Fruit fly (Drosophila melanogaster) whole organism, prepupa: Measurements from ENCODE around the gene Rfx.

Experiments
- CG10631 ChIP-seq: fragments of 200-800 bp; sonication (Bioruptor generic); optimal IDR thresholded peaks from 2 replicates; lab custom pipeline; 2016; ENCODE audit warnings: missing biosample characterization, missing genetic modification characterization
- CG10669 ChIP-seq: fragments of 200-800 bp; sonication (Bioruptor generic); optimal IDR thresholded peaks from 3 replicates; lab custom pipeline; 2018; ENCODE audit warnings: missing biosample characterization, mild to moderate bottlenecking, missing genetic modification characterization, moderate library complexity
- CG11294 ChIP-seq: fragments of 200-800 bp; sonication (Bioruptor generic); IDR thresholded peaks from 2 replicates; pipeline ENCODE4 v1.3.6; 2022; ENCODE audit warnings: missing biosample characterization, missing genetic modification characterization
- CG11762 ChIP-seq: fragments of 200-800 bp; sonication (Bioruptor generic); optimal IDR thresholded peaks from 3 replicates; lab custom pipeline; 2016; ENCODE audit warnings: missing biosample characterization, missing genetic modification characterization; ENCODE audit not compliant: insufficient read depth
- CG15336 ChIP-seq: fragments of 200-800 bp; sonication (Bioruptor generic); IDR thresholded peaks from 2 replicates; pipeline ENCODE4 v1.3.6; 2022; ENCODE audit warnings: missing biosample characterization, missing genetic modification characterization
- CG1621 ChIP-seq: fragments of 200-800 bp; sonication (Bioruptor generic); optimal IDR thresholded peaks from 3 replicates; lab custom pipeline; 2018; ENCODE audit warnings: missing biosample characterization, mild to moderate bottlenecking, missing genetic modification characterization
- CG16779 ChIP-seq: fragments of 200-800 bp; sonication (Bioruptor generic); optimal IDR thresholded peaks from 3 replicates; lab custom pipeline; 2017; ENCODE audit warnings: missing biosample characterization, mild to moderate bottlenecking, missing genetic modification characterization
- CG3032 ChIP-seq: fragments of 200-800 bp; optimal IDR thresholded peaks from 2 replicates; lab custom pipeline; 2019; ENCODE audit warnings: missing biosample characterization, mild to moderate bottlenecking, missing genetic modification characterization, moderate library complexity
- CG32006 ChIP-seq: fragments of 200-800 bp; sonication (Bioruptor generic); optimal IDR thresholded peaks from 3 replicates; lab custom pipeline; 2017; ENCODE audit warnings: missing biosample characterization, mild to moderate bottlenecking, missing genetic modification characterization
- CG34406 ChIP-seq: fragments of 200-800 bp; sonication (Bioruptor generic); optimal IDR thresholded peaks from 3 replicates; lab custom pipeline; 2016; ENCODE audit warnings: missing biosample characterization, missing genetic modification characterization
- CG4318 ChIP-seq: fragments of 200-800 bp; sonication (Bioruptor generic); optimal IDR thresholded peaks from 3 replicates; lab custom pipeline; 2017; ENCODE audit warnings: missing biosample characterization, mild to moderate bottlenecking, missing genetic modification characterization
- CG6163 ChIP-seq: fragments of 200-800 bp; sonication (Bioruptor generic); IDR thresholded peaks from 3 replicates; pipeline ENCODE4 v1.3.6; 2022; ENCODE audit warnings: missing biosample characterization, missing genetic modification characterization
- CG6276 ChIP-seq: fragments of 200-800 bp; sonication (Bioruptor generic); optimal IDR thresholded peaks from 2 replicates; lab custom pipeline; 2017; ENCODE audit warnings: missing biosample characterization, mild to moderate bottlenecking, missing genetic modification characterization
- CG6792 ChIP-seq: fragments of 200-800 bp; sonication (Bioruptor generic); optimal IDR thresholded peaks from 3 replicates; lab custom pipeline; 2016; ENCODE audit warnings: missing biosample characterization, missing genetic modification characterization
- CG6854 ChIP-seq: fragments of 200-800 bp; sonication (Bioruptor generic); optimal IDR thresholded peaks from 2 replicates; lab custom pipeline; 2017; ENCODE audit warnings: missing biosample characterization, mild to moderate bottlenecking, missing genetic modification characterization
- CG7368 ChIP-seq: fragments of 200-800 bp; sonication (Bioruptor generic); optimal IDR thresholded peaks from 3 replicates; lab custom pipeline; 2016; ENCODE audit warnings: missing biosample characterization, missing genetic modification characterization
- CG8119 ChIP-seq: fragments of 200-800 bp; sonication (Bioruptor generic); IDR thresholded peaks from 3 replicates; pipeline ENCODE4 v1.3.6; 2022; ENCODE audit warnings: missing biosample characterization, missing genetic modification characterization
- CG8319 ChIP-seq: fragments of 200-800 bp; sonication (Bioruptor generic); optimal IDR thresholded peaks from 3 replicates; lab custom pipeline; 2016; ENCODE audit warnings: missing biosample characterization, missing genetic modification characterization
- CG8632 ChIP-seq: fragments of 200-800 bp; sonication (Bioruptor generic); optimal IDR thresholded peaks from 3 replicates; lab custom pipeline; 2016; ENCODE audit warnings: missing biosample characterization, missing genetic modification characterization
- CG9139 ChIP-seq: fragments of 200-800 bp; sonication (Bioruptor generic); optimal IDR thresholded peaks from 3 replicates; lab custom pipeline; 2017; ENCODE audit warnings: missing biosample characterization, mild to moderate bottlenecking, missing genetic modification characterization
- Eip75B ChIP-seq: fragments of 200-800 bp; sonication (Bioruptor generic); optimal IDR thresholded peaks from 3 replicates; lab custom pipeline; 2016; ENCODE audit warnings: missing biosample characterization, missing genetic modification characterization
- Eip93F ChIP-seq: fragments of 200-800 bp; sonication (Bioruptor generic); optimal IDR thresholded peaks from 2 replicates; lab custom pipeline; 2016; ENCODE audit warnings: missing biosample characterization, mild to moderate bottlenecking, missing genetic modification characterization
- Ets21C ChIP-seq: fragments of 200-800 bp; sonication (Bioruptor generic); optimal IDR thresholded peaks from 3 replicates; lab custom pipeline; 2016; ENCODE audit warnings: missing biosample characterization, missing genetic modification characterization
- Ets96B ChIP-seq: fragments of 200-800 bp; optimal IDR thresholded peaks from 2 replicates; lab custom pipeline; 2019; ENCODE audit warnings: missing biosample characterization, mild to moderate bottlenecking, missing genetic modification characterization, moderate library complexity
- Gug ChIP-seq: fragments of 200-800 bp; sonication (Bioruptor generic); IDR thresholded peaks from 2 replicates; pipeline ENCODE4 v1.3.6; 2022; ENCODE audit warnings: missing biosample characterization, missing genetic modification characterization
- Hr38 ChIP-seq: sonication (Bioruptor generic); optimal IDR thresholded peaks from 2 replicates; lab custom pipeline; 2016; ENCODE audit warnings: missing biosample characterization, missing genetic modification characterization
- Hr39 ChIP-seq: fragments of 200-800 bp; sonication (Bioruptor generic); optimal IDR thresholded peaks from 2 replicates; lab custom pipeline; 2016; ENCODE audit warnings: missing biosample characterization, missing genetic modification characterization
- Lpt ChIP-seq: fragments of 200-800 bp; sonication (Bioruptor generic); optimal IDR thresholded peaks from 3 replicates; lab custom pipeline; 2016; ENCODE audit warnings: missing biosample characterization, missing genetic modification characterization
- Met ChIP-seq: fragments of 200-800 bp; sonication (Bioruptor generic); optimal IDR thresholded peaks from 3 replicates; lab custom pipeline; 2016; ENCODE audit warnings: missing biosample characterization, missing genetic modification characterization
- OdsH ChIP-seq: fragments of 200-800 bp; sonication (Bioruptor generic); optimal IDR thresholded peaks from 3 replicates; lab custom pipeline; 2016; ENCODE audit warnings: missing biosample characterization, missing genetic modification characterization
- Smox ChIP-seq: fragments of 200-800 bp; sonication (Bioruptor generic); optimal IDR thresholded peaks from 3 replicates; lab custom pipeline; 2016; ENCODE audit warnings: missing biosample characterization, missing genetic modification characterization
- Sox102F ChIP-seq: fragments of 200-800 bp; sonication (Bioruptor generic); optimal IDR thresholded peaks from 2 replicates; lab custom pipeline; 2016; ENCODE audit warnings: missing biosample characterization, mild to moderate bottlenecking, missing genetic modification characterization
- Sox14 ChIP-seq: fragments of 200-800 bp; sonication (Bioruptor generic); optimal IDR thresholded peaks from 3 replicates; lab custom pipeline; 2016; ENCODE audit warnings: missing biosample characterization, missing genetic modification characterization
- Sox15 ChIP-seq: fragments of 200-800 bp; sonication (Bioruptor generic); optimal IDR thresholded peaks from 3 replicates; lab custom pipeline; 2016; ENCODE audit warnings: missing biosample characterization, missing genetic modification characterization
- acj6 ChIP-seq: fragments of 200-800 bp; sonication (Bioruptor generic); optimal IDR thresholded peaks from 3 replicates; lab custom pipeline; 2016; ENCODE audit warnings: missing biosample characterization, missing genetic modification characterization
- cyc ChIP-seq: fragments of 200-800 bp; sonication (Bioruptor generic); optimal IDR thresholded peaks from 3 replicates; lab custom pipeline; 2016; ENCODE audit warnings: missing biosample characterization, missing genetic modification characterization
- dac ChIP-seq: fragments of 200-800 bp; sonication (Bioruptor generic); optimal IDR thresholded peaks from 2 replicates; lab custom pipeline; 2017; ENCODE audit warnings: missing biosample characterization, mild to moderate bottlenecking, missing genetic modification characterization
- dsx ChIP-seq: fragments of 200-800 bp; optimal IDR thresholded peaks from 3 replicates; lab custom pipeline; 2019; ENCODE audit warnings: missing biosample characterization, mild to moderate bottlenecking, missing genetic modification characterization, moderate library complexity; ENCODE audit not compliant: poor library complexity, severe bottlenecking
- eg ChIP-seq: fragments of 200-800 bp; sonication (Bioruptor generic); IDR thresholded peaks from 3 replicates; pipeline ENCODE4 v1.3.6; 2022; ENCODE audit warnings: missing biosample characterization, missing genetic modification characterization
- esn ChIP-seq: fragments of 200-800 bp; sonication (Bioruptor generic); optimal IDR thresholded peaks from 2 replicates; lab custom pipeline; 2016; ENCODE audit warnings: missing biosample characterization, mild to moderate bottlenecking, missing genetic modification characterization, moderate library complexity
- fd59A ChIP-seq: fragments of 200-800 bp; sonication (Bioruptor generic); optimal IDR thresholded peaks from 2 replicates; lab custom pipeline; 2017; ENCODE audit warnings: missing biosample characterization, mild to moderate bottlenecking, missing genetic modification characterization, missing genetic modification reagents
- fd85E ChIP-seq: fragments of 200-800 bp; sonication (Bioruptor generic); optimal IDR thresholded peaks from 3 replicates; lab custom pipeline; 2016; ENCODE audit warnings: missing biosample characterization, missing genetic modification characterization
- fkh ChIP-seq: fragments of 200-800 bp; sonication (Bioruptor generic); optimal IDR thresholded peaks from 3 replicates; lab custom pipeline; 2017; ENCODE audit warnings: missing biosample characterization, mild to moderate bottlenecking, missing genetic modification characterization, moderate library complexity
- lz ChIP-seq: fragments of 200-800 bp; sonication (Bioruptor generic); optimal IDR thresholded peaks from 3 replicates; lab custom pipeline; 2016; ENCODE audit warnings: missing biosample characterization, missing genetic modification characterization
- pdm3 ChIP-seq: fragments of 200-800 bp; sonication (Bioruptor generic); optimal IDR thresholded peaks from 3 replicates; lab custom pipeline; 2016; ENCODE audit warnings: missing biosample characterization, missing genetic modification characterization
- salr ChIP-seq, 2 experiments: fragments of 200-800 bp; sonication (Bioruptor generic); optimal IDR thresholded peaks; 3 replicates each; lab custom pipeline; 2016 to 2018; ENCODE audit warnings: missing biosample characterization in 2 of 2, missing genetic modification characterization in 2 of 2, mild to moderate bottlenecking in 1 of 2
- spab ChIP-seq: fragments of 200-800 bp; sonication (Bioruptor generic); optimal IDR thresholded peaks from 2 replicates; lab custom pipeline; 2017; ENCODE audit warnings: missing biosample characterization, mild to moderate bottlenecking, missing genetic modification characterization, missing genetic modification reagents
- ss ChIP-seq, 2 experiments: fragments of 200-800 bp; sonication (Bioruptor generic); optimal IDR thresholded peaks; 2 replicates in 1 of 2; 3 replicates in 1 of 2; lab custom pipeline; 2017 to 2018; ENCODE audit warnings: mild to moderate bottlenecking in 2 of 2, missing biosample characterization in 2 of 2, missing genetic modification characterization in 2 of 2, moderate library complexity in 1 of 2
- svp ChIP-seq: fragments of 200-800 bp; sonication (Bioruptor generic); peaks from one replicate; lab custom pipeline; 2016; ENCODE audit warnings: missing biosample characterization, missing genetic modification characterization
- topi ChIP-seq: fragments of 200-800 bp; sonication (Bioruptor generic); optimal IDR thresholded peaks from 3 replicates; lab custom pipeline; 2016; ENCODE audit warnings: missing biosample characterization, missing genetic modification characterization
- vri ChIP-seq: fragments of 200-800 bp; sonication (Bioruptor generic); optimal IDR thresholded peaks from 3 replicates; lab custom pipeline; 2016; ENCODE audit warnings: missing biosample characterization, mild to moderate bottlenecking, missing genetic modification characterization

Gene Rfx

DNA sequence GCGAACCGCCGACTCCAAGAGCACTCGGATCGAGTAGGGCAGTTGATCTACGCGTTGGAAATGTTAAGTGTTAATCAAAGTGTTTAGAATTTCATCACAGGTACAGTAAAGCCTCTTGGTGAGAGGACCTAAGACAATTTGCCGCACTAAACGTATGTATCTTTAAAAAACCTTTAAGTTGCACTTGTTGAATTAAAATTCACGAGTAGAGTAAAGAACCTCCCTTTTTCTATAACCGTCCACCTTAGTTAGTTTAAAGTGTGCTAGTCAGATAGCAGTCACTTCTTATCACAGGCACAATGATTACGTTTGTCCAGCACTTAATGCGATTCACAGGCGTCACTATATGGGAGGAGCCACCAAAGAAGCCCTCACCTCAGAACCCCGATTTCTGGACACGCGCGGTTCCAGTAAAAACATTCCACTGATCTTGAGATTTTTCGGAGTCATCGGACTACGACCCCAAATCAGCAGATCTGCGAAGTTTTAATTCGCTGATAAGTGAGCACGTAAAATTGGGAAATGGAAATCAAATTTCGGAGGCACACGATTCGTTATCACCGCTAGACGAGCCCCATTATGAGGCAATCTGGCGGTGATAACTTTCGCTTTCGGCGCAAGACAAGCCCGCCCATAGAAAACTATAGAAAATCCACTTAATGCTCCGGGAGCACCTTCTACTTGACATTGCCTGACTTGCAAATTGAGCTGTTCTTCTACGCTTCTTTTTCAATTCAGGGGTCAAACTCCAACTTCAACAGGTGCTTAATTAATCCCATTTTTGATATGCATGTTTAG is 34.1 kb upstream of the Rfx start:
- TF ChIP-seq CG10669 (GFP tag; lab: Kevin White, UChicago) (no peak), Sox15 (GFP tag; lab: Kevin White, UChicago) (no peak), eg (no peak; the same call in 1 of the 3 replicates), pdm3 (GFP tag; lab: Kevin White, UChicago) (no peak), Hr38 (GFP tag; lab: Kevin White, UChicago) (no peak), CG16779 (tag; lab: Kevin White, UChicago) (no peak), fkh (GFP tag; lab: Kevin White, UChicago) (no peak), CG1621 (tag; lab: Kevin White, UChicago) (no peak), cyc (GFP tag; lab: Kevin White, UChicago) (peak; percentile 46), Lpt (no peak), Eip93F (GFP tag; lab: Kevin White, UChicago) (no peak), dsx (GFP tag; lab: Kevin White, UChicago) (no peak), salr (GFP tag; optimal IDR thresholded peaks at IDR 0.05; lab: Kevin White, UChicago) (no peak), Sox102F (no peak), svp (GFP tag; lab: Kevin White, UChicago) (peak; percentile 93), CG8319 (GFP tag; lab: Kevin White, UChicago) (peak; percentile 2), acj6 (no peak), CG3032 (tag; lab: Kevin White, UChicago) (no peak), fd59A (GFP tag; lab: Kevin White, UChicago) (no peak), CG4318 (no peak), CG9139 (GFP tag; lab: Kevin White, UChicago) (no peak), Gug (peak; percentile 51), Ets96B (no peak), Sox14 (GFP tag; lab: Kevin White, UChicago) (no peak), ss (GFP tag; optimal IDR thresholded peaks at IDR 0.05; lab: Kevin White, UChicago) (no peak), CG7368 (GFP tag; lab: Kevin White, UChicago) (no peak), CG11762 (GFP tag; lab: Kevin White, UChicago) (no peak), dac (GFP tag; lab: Kevin White, UChicago) (no peak), CG6854 (GFP tag; lab: Kevin White, UChicago) (peak; percentile 27), CG8632 (GFP tag; lab: Kevin White, UChicago) (no peak), CG6163 (GFP tag; lab: Robert Waterston, UW) (peak; percentile 66; the same call in 2 of the 3 replicates), CG8119 (GFP tag; lab: Robert Waterston, UW) (no peak), CG6276 (no peak), CG6792 (GFP tag; lab: Kevin White, UChicago) (no peak), Smox (GFP tag; lab: Kevin White, UChicago) (no peak), spab (GFP tag; lab: Kevin White, UChicago) (no peak), Eip75B (GFP tag; lab: Kevin White, UChicago) (no peak), CG10631 (GFP tag; lab: Kevin White, UChicago) (no peak), CG11294 (GFP tag; lab: Robert Waterston, UW) (peak; percentile 69), CG34406 (GFP tag; lab: Kevin White, UChicago) (no peak), CG15336 (GFP tag; lab: Robert Waterston, UW) (no peak; the same call in 1 of the 2 replicates), OdsH (GFP tag; lab: Kevin White, UChicago) (no peak), Met (no peak), topi (GFP tag; lab: Kevin White, UChicago) (peak; percentile 27), lz (peak; percentile 15), fd85E (no peak), CG32006 (GFP tag; lab: Kevin White, UChicago) (no peak), esn (no peak), Ets21C (GFP tag; lab: Kevin White, UChicago) (no peak), Hr39 (no peak), vri (GFP tag; lab: Kevin White, UChicago) (peak; percentile 46)
